Fruit fly (Drosophila melanogaster) whole organism, prepupa: ENCODE measurements around the gene UQCR-Q.

Experiments
- CG10631 ChIP-seq: fragments of 200-800 bp; sonication (Bioruptor generic); optimal IDR thresholded peaks from 2 replicates; lab custom pipeline; 2016; ENCODE audit warnings: missing biosample characterization, missing genetic modification characterization
- CG10669 ChIP-seq: fragments of 200-800 bp; sonication (Bioruptor generic); optimal IDR thresholded peaks from 3 replicates; lab custom pipeline; 2018; ENCODE audit warnings: missing biosample characterization, mild to moderate bottlenecking, missing genetic modification characterization, moderate library complexity
- CG11762 ChIP-seq: fragments of 200-800 bp; sonication (Bioruptor generic); optimal IDR thresholded peaks from 3 replicates; lab custom pipeline; 2016; ENCODE audit warnings: missing biosample characterization, missing genetic modification characterization; ENCODE audit not compliant: insufficient read depth
- CG11902 ChIP-seq: fragments of 200-800 bp; sonication (Bioruptor generic); optimal IDR thresholded peaks from 3 replicates; lab custom pipeline; 2016; ENCODE audit warnings: missing biosample characterization, missing genetic modification characterization
- CG15336 ChIP-seq: fragments of 200-800 bp; sonication (Bioruptor generic); IDR thresholded peaks from 2 replicates; pipeline ENCODE4 v1.3.6; 2022; ENCODE audit warnings: missing biosample characterization, missing genetic modification characterization
- CG1621 ChIP-seq: fragments of 200-800 bp; sonication (Bioruptor generic); optimal IDR thresholded peaks from 3 replicates; lab custom pipeline; 2018; ENCODE audit warnings: missing biosample characterization, mild to moderate bottlenecking, missing genetic modification characterization
- CG16779 ChIP-seq: fragments of 200-800 bp; sonication (Bioruptor generic); optimal IDR thresholded peaks from 3 replicates; lab custom pipeline; 2017; ENCODE audit warnings: missing biosample characterization, mild to moderate bottlenecking, missing genetic modification characterization
- CG32006 ChIP-seq: fragments of 200-800 bp; sonication (Bioruptor generic); optimal IDR thresholded peaks from 3 replicates; lab custom pipeline; 2017; ENCODE audit warnings: missing biosample characterization, mild to moderate bottlenecking, missing genetic modification characterization
- CG34406 ChIP-seq: fragments of 200-800 bp; sonication (Bioruptor generic); optimal IDR thresholded peaks from 3 replicates; lab custom pipeline; 2016; ENCODE audit warnings: missing biosample characterization, missing genetic modification characterization
- CG3919 ChIP-seq: fragments of 200-800 bp; sonication (Bioruptor generic); optimal IDR thresholded peaks from 3 replicates; lab custom pipeline; 2016; ENCODE audit warnings: missing biosample characterization, missing genetic modification characterization
- CG6163 ChIP-seq: fragments of 200-800 bp; sonication (Bioruptor generic); IDR thresholded peaks from 3 replicates; pipeline ENCODE4 v1.3.6; 2022; ENCODE audit warnings: missing biosample characterization, missing genetic modification characterization
- CG6276 ChIP-seq: fragments of 200-800 bp; sonication (Bioruptor generic); optimal IDR thresholded peaks from 2 replicates; lab custom pipeline; 2017; ENCODE audit warnings: missing biosample characterization, mild to moderate bottlenecking, missing genetic modification characterization
- CG6792 ChIP-seq: fragments of 200-800 bp; sonication (Bioruptor generic); optimal IDR thresholded peaks from 3 replicates; lab custom pipeline; 2016; ENCODE audit warnings: missing biosample characterization, missing genetic modification characterization
- CG6854 ChIP-seq: fragments of 200-800 bp; sonication (Bioruptor generic); optimal IDR thresholded peaks from 2 replicates; lab custom pipeline; 2017; ENCODE audit warnings: missing biosample characterization, mild to moderate bottlenecking, missing genetic modification characterization
- CG7368 ChIP-seq: fragments of 200-800 bp; sonication (Bioruptor generic); optimal IDR thresholded peaks from 3 replicates; lab custom pipeline; 2016; ENCODE audit warnings: missing biosample characterization, missing genetic modification characterization
- CG8119 ChIP-seq: fragments of 200-800 bp; sonication (Bioruptor generic); IDR thresholded peaks from 3 replicates; pipeline ENCODE4 v1.3.6; 2022; ENCODE audit warnings: missing biosample characterization, missing genetic modification characterization
- CG8319 ChIP-seq: fragments of 200-800 bp; sonication (Bioruptor generic); optimal IDR thresholded peaks from 3 replicates; lab custom pipeline; 2016; ENCODE audit warnings: missing biosample characterization, missing genetic modification characterization
- Eip75B ChIP-seq: fragments of 200-800 bp; sonication (Bioruptor generic); optimal IDR thresholded peaks from 3 replicates; lab custom pipeline; 2016; ENCODE audit warnings: missing biosample characterization, missing genetic modification characterization
- Eip78C ChIP-seq: fragments of 200-800 bp; sonication (Bioruptor generic); peaks from one replicate; lab custom pipeline; 2016; ENCODE audit warnings: missing biosample characterization, missing genetic modification characterization
- Eip93F ChIP-seq: fragments of 200-800 bp; sonication (Bioruptor generic); optimal IDR thresholded peaks from 2 replicates; lab custom pipeline; 2016; ENCODE audit warnings: missing biosample characterization, mild to moderate bottlenecking, missing genetic modification characterization
- Ets21C ChIP-seq: fragments of 200-800 bp; sonication (Bioruptor generic); optimal IDR thresholded peaks from 3 replicates; lab custom pipeline; 2016; ENCODE audit warnings: missing biosample characterization, missing genetic modification characterization
- Gug ChIP-seq: fragments of 200-800 bp; sonication (Bioruptor generic); IDR thresholded peaks from 2 replicates; pipeline ENCODE4 v1.3.6; 2022; ENCODE audit warnings: missing biosample characterization, missing genetic modification characterization
- Hr39 ChIP-seq: fragments of 200-800 bp; sonication (Bioruptor generic); optimal IDR thresholded peaks from 2 replicates; lab custom pipeline; 2016; ENCODE audit warnings: missing biosample characterization, missing genetic modification characterization
- Lpt ChIP-seq: fragments of 200-800 bp; sonication (Bioruptor generic); optimal IDR thresholded peaks from 3 replicates; lab custom pipeline; 2016; ENCODE audit warnings: missing biosample characterization, missing genetic modification characterization
- OdsH ChIP-seq: fragments of 200-800 bp; sonication (Bioruptor generic); optimal IDR thresholded peaks from 3 replicates; lab custom pipeline; 2016; ENCODE audit warnings: missing biosample characterization, missing genetic modification characterization
- Smox ChIP-seq: fragments of 200-800 bp; sonication (Bioruptor generic); optimal IDR thresholded peaks from 3 replicates; lab custom pipeline; 2016; ENCODE audit warnings: missing biosample characterization, missing genetic modification characterization
- Sox102F ChIP-seq: fragments of 200-800 bp; sonication (Bioruptor generic); optimal IDR thresholded peaks from 2 replicates; lab custom pipeline; 2016; ENCODE audit warnings: missing biosample characterization, mild to moderate bottlenecking, missing genetic modification characterization
- Sox14 ChIP-seq: fragments of 200-800 bp; sonication (Bioruptor generic); optimal IDR thresholded peaks from 3 replicates; lab custom pipeline; 2016; ENCODE audit warnings: missing biosample characterization, missing genetic modification characterization
- Sox15 ChIP-seq: fragments of 200-800 bp; sonication (Bioruptor generic); optimal IDR thresholded peaks from 3 replicates; lab custom pipeline; 2016; ENCODE audit warnings: missing biosample characterization, missing genetic modification characterization
- achi ChIP-seq: fragments of 200-800 bp; sonication (Bioruptor generic); optimal IDR thresholded peaks from 3 replicates; lab custom pipeline; 2016; ENCODE audit warnings: missing biosample characterization, missing genetic modification characterization
- acj6 ChIP-seq: fragments of 200-800 bp; sonication (Bioruptor generic); optimal IDR thresholded peaks from 3 replicates; lab custom pipeline; 2016; ENCODE audit warnings: missing biosample characterization, missing genetic modification characterization
- dac ChIP-seq: fragments of 200-800 bp; sonication (Bioruptor generic); optimal IDR thresholded peaks from 2 replicates; lab custom pipeline; 2017; ENCODE audit warnings: missing biosample characterization, mild to moderate bottlenecking, missing genetic modification characterization
- eg ChIP-seq: fragments of 200-800 bp; sonication (Bioruptor generic); IDR thresholded peaks from 3 replicates; pipeline ENCODE4 v1.3.6; 2022; ENCODE audit warnings: missing biosample characterization, missing genetic modification characterization
- esn ChIP-seq: fragments of 200-800 bp; sonication (Bioruptor generic); optimal IDR thresholded peaks from 2 replicates; lab custom pipeline; 2016; ENCODE audit warnings: missing biosample characterization, mild to moderate bottlenecking, missing genetic modification characterization, moderate library complexity
- fd59A ChIP-seq: fragments of 200-800 bp; sonication (Bioruptor generic); optimal IDR thresholded peaks from 2 replicates; lab custom pipeline; 2017; ENCODE audit warnings: missing biosample characterization, mild to moderate bottlenecking, missing genetic modification characterization, missing genetic modification reagents
- fd85E ChIP-seq: fragments of 200-800 bp; sonication (Bioruptor generic); optimal IDR thresholded peaks from 3 replicates; lab custom pipeline; 2016; ENCODE audit warnings: missing biosample characterization, missing genetic modification characterization
- fkh ChIP-seq: fragments of 200-800 bp; sonication (Bioruptor generic); optimal IDR thresholded peaks from 3 replicates; lab custom pipeline; 2017; ENCODE audit warnings: missing biosample characterization, mild to moderate bottlenecking, missing genetic modification characterization, moderate library complexity
- lz ChIP-seq: fragments of 200-800 bp; sonication (Bioruptor generic); optimal IDR thresholded peaks from 3 replicates; lab custom pipeline; 2016; ENCODE audit warnings: missing biosample characterization, missing genetic modification characterization
- pdm3 ChIP-seq: fragments of 200-800 bp; sonication (Bioruptor generic); optimal IDR thresholded peaks from 3 replicates; lab custom pipeline; 2016; ENCODE audit warnings: missing biosample characterization, missing genetic modification characterization
- spab ChIP-seq: fragments of 200-800 bp; sonication (Bioruptor generic); optimal IDR thresholded peaks from 2 replicates; lab custom pipeline; 2017; ENCODE audit warnings: missing biosample characterization, mild to moderate bottlenecking, missing genetic modification characterization, missing genetic modification reagents
- ss ChIP-seq, 2 experiments: fragments of 200-800 bp; sonication (Bioruptor generic); optimal IDR thresholded peaks; 2 replicates in 1 of 2; 3 replicates in 1 of 2; lab custom pipeline; 2017 to 2018; ENCODE audit warnings: mild to moderate bottlenecking in 2 of 2, missing biosample characterization in 2 of 2, missing genetic modification characterization in 2 of 2, moderate library complexity in 1 of 2
- topi ChIP-seq: fragments of 200-800 bp; sonication (Bioruptor generic); optimal IDR thresholded peaks from 3 replicates; lab custom pipeline; 2016; ENCODE audit warnings: missing biosample characterization, missing genetic modification characterization
- vri ChIP-seq: fragments of 200-800 bp; sonication (Bioruptor generic); optimal IDR thresholded peaks from 3 replicates; lab custom pipeline; 2016; ENCODE audit warnings: missing biosample characterization, mild to moderate bottlenecking, missing genetic modification characterization

Gene UQCR-Q

DNA sequence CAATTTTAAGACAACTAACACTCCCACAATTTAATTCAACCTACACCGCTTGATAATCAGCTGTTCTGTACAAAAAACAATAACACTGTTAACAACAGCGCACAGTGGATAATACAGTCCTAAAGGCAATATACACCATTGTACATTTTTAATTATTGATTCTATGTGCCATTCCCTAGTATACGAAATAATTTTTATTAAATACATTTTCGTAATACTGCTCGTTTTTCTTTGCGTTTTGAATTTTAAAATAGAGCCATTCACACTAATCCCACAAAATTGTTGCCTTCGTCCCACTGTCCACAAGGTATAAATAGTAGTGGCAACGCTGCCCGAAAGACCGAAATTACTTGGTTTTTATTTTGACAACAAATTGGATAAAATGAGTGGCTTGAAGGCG lies 41.0 kb upstream of the UQCR-Q start, which contains the start of the genes Coq4 and CG32176 (continued):
- TF ChIP-seq esn (GFP tag; lab: Kevin White, UChicago) (peak; percentile 99), Sox15 (GFP tag; lab: Kevin White, UChicago) (peak; percentile 97), fd59A (GFP tag; lab: Kevin White, UChicago) (peak; percentile 88), Smox (GFP tag; lab: Kevin White, UChicago) (peak; percentile 98), acj6 (GFP tag; lab: Kevin White, UChicago) (peak; percentile 98), CG1621 (tag; lab: Kevin White, UChicago) (peak; percentile 94), CG8319 (GFP tag; lab: Kevin White, UChicago) (peak; percentile 95), CG6854 (GFP tag; lab: Kevin White, UChicago) (peak; percentile 85), ss (GFP tag; optimal IDR thresholded peaks at IDR 0.05; lab: Kevin White, UChicago) (peak; percentile 77 to 89), CG8119 (GFP tag; lab: Robert Waterston, UW) (peak; percentile 93), Eip75B (GFP tag; lab: Kevin White, UChicago) (peak; percentile 97), OdsH (GFP tag; lab: Kevin White, UChicago) (peak; percentile 99), Hr39 (GFP tag; lab: Kevin White, UChicago) (peak; percentile 99), Ets21C (GFP tag; lab: Kevin White, UChicago) (peak; percentile 98), Eip93F (GFP tag; lab: Kevin White, UChicago) (peak; percentile 93), fkh (GFP tag; lab: Kevin White, UChicago) (peak; percentile 79), vri (GFP tag; lab: Kevin White, UChicago) (peak; percentile 94), CG7368 (GFP tag; lab: Kevin White, UChicago) (peak; percentile 96), topi (GFP tag; lab: Kevin White, UChicago) (peak; percentile 97), fd85E (peak; percentile 94), Sox14 (GFP tag; lab: Kevin White, UChicago) (peak; percentile 98), CG16779 (peak; percentile 83), Sox102F (GFP tag; lab: Kevin White, UChicago) (peak; percentile 98), CG11902 (GFP tag; lab: Kevin White, UChicago) (peak; percentile 96), Gug (GFP tag; lab: Robert Waterston, UW) (peak; percentile 96), CG10669 (GFP tag; lab: Kevin White, UChicago) (peak; percentile 94), CG6163 (GFP tag; lab: Robert Waterston, UW) (peak; percentile 97), Lpt (GFP tag; lab: Kevin White, UChicago) (peak; percentile 96), pdm3 (GFP tag; lab: Kevin White, UChicago) (peak; percentile 99), eg (peak; percentile 97), CG15336 (peak; percentile 94), Eip78C (peak; percentile 99), CG6276 (peak; percentile 89), CG10631 (peak; percentile 98), CG3919 (GFP tag; lab: Kevin White, UChicago) (peak; percentile 98), CG34406 (GFP tag; lab: Kevin White, UChicago) (peak; percentile 96), CG11762 (GFP tag; lab: Kevin White, UChicago) (peak; percentile 97), CG32006 (GFP tag; lab: Kevin White, UChicago) (peak; percentile 97), dac (GFP tag; lab: Kevin White, UChicago) (peak; percentile 93), lz (peak; percentile 98), CG6792 (peak; percentile 97), spab (GFP tag; lab: Kevin White, UChicago) (peak; percentile 86), achi (GFP tag; lab: Kevin White, UChicago) (peak; percentile 96)
